Fruit fly (Drosophila melanogaster) whole organism, prepupa: Measurements from ENCODE around the gene STUB1.

Experiments used
- Blimp-1 ChIP-seq: fragments of 200-800 bp; sonication (Bioruptor generic); optimal IDR thresholded peaks from 3 replicates; lab custom pipeline; 2017; ENCODE audit warnings: missing biosample characterization, missing genetic modification characterization, mild to moderate bottlenecking, moderate library complexity, missing genetic modification reagents
- CG10631 ChIP-seq: fragments of 200-800 bp; sonication (Bioruptor generic); optimal IDR thresholded peaks from 2 replicates; lab custom pipeline; 2016; ENCODE audit warnings: missing biosample characterization, missing genetic modification characterization
- CG15336 ChIP-seq: fragments of 200-800 bp; sonication (Bioruptor generic); IDR thresholded peaks from 2 replicates; pipeline ENCODE4 v1.3.6; 2022; ENCODE audit warnings: missing biosample characterization, missing genetic modification characterization
- CG3919 ChIP-seq: fragments of 200-800 bp; sonication (Bioruptor generic); optimal IDR thresholded peaks from 3 replicates; lab custom pipeline; 2016; ENCODE audit warnings: missing biosample characterization, missing genetic modification characterization
- Eip75B ChIP-seq: fragments of 200-800 bp; sonication (Bioruptor generic); optimal IDR thresholded peaks from 3 replicates; lab custom pipeline; 2016; ENCODE audit warnings: missing biosample characterization, missing genetic modification characterization
- Ets21C ChIP-seq: fragments of 200-800 bp; sonication (Bioruptor generic); optimal IDR thresholded peaks from 3 replicates; lab custom pipeline; 2016; ENCODE audit warnings: missing biosample characterization, missing genetic modification characterization
- Smox ChIP-seq: fragments of 200-800 bp; sonication (Bioruptor generic); optimal IDR thresholded peaks from 3 replicates; lab custom pipeline; 2016; ENCODE audit warnings: missing biosample characterization, missing genetic modification characterization
- acj6 ChIP-seq: fragments of 200-800 bp; sonication (Bioruptor generic); optimal IDR thresholded peaks from 3 replicates; lab custom pipeline; 2016; ENCODE audit warnings: missing biosample characterization, missing genetic modification characterization
- cyc ChIP-seq: fragments of 200-800 bp; sonication (Bioruptor generic); optimal IDR thresholded peaks from 3 replicates; lab custom pipeline; 2016; ENCODE audit warnings: missing biosample characterization, missing genetic modification characterization
- fd85E ChIP-seq: fragments of 200-800 bp; sonication (Bioruptor generic); optimal IDR thresholded peaks from 3 replicates; lab custom pipeline; 2016; ENCODE audit warnings: missing biosample characterization, missing genetic modification characterization
- pdm3 ChIP-seq: fragments of 200-800 bp; sonication (Bioruptor generic); optimal IDR thresholded peaks from 3 replicates; lab custom pipeline; 2016; ENCODE audit warnings: missing biosample characterization, missing genetic modification characterization
- spab ChIP-seq: fragments of 200-800 bp; sonication (Bioruptor generic); optimal IDR thresholded peaks from 2 replicates; lab custom pipeline; 2017; ENCODE audit warnings: missing biosample characterization, mild to moderate bottlenecking, missing genetic modification characterization, missing genetic modification reagents
- vri ChIP-seq: fragments of 200-800 bp; sonication (Bioruptor generic); optimal IDR thresholded peaks from 3 replicates; lab custom pipeline; 2016; ENCODE audit warnings: missing biosample characterization, mild to moderate bottlenecking, missing genetic modification characterization

dm6 chr2L:10466865-10467270 lies 29.5 kb downstream of the STUB1 start:
- TF ChIP-seq CG10631 (GFP tag; lab: Kevin White, UChicago): no peak
- no peak for TF ChIP-seq vri (GFP tag; lab: Kevin White, UChicago)
- no peak for TF ChIP-seq spab (GFP tag; lab: Kevin White, UChicago)
- TF ChIP-seq pdm3 (GFP tag; lab: Kevin White, UChicago): no peak
- TF ChIP-seq cyc: no peak
- TF ChIP-seq fd85E: no peak
- TF ChIP-seq Ets21C (GFP tag; lab: Kevin White, UChicago): no peak
- TF ChIP-seq Eip75B (GFP tag; lab: Kevin White, UChicago): no peak
- no peak for TF ChIP-seq CG3919 (GFP tag; lab: Kevin White, UChicago)
- no peak for TF ChIP-seq Blimp-1 (GFP tag; lab: Kevin White, UChicago)
- TF ChIP-seq Smox (GFP tag; lab: Kevin White, UChicago): no peak
- peak; percentile 12 for TF ChIP-seq acj6
- no peak for TF ChIP-seq CG15336 (GFP tag; lab: Robert Waterston, UW)
